Fruit fly (Drosophila melanogaster): ENCODE measurements around the gene CG10336.

CG10336 gene

DNA sequence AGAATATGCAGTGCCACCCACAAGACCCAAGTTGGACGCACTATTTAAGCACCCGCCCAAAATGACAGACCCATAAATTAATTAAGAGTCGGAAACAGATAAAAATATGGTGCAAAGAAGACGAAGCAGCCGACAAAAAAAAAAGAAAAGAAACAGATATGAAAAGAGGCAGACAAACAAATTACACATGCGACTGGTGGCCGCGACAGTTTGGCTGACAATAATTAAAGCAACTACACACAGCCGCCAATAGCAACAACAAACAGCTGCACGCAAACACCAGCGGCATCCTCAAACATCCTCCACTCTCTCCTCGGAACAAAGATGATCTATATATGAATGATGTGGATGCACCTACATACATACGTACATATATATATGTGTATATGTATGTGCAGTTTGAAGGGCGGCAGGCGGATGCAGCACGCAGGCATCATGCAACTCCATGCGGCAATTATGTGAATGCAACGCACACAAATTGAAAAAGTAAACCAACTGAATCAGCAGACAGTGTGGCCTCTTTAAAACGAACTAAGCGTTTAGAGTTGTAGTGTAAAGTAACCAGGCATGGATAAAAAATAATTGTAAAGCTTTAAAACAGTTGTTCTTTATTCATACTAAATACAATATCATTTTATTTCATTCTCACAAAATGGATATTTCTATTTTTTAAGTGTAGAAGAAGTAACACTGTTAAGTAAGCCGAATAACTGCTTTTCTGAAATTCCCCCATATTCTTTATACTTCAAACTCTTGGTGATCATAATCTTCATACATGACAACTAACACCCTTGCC lies 41.3 kb upstream of the CG10336 start (continued):
- TF ChIP-seq ewg (GFP tag; optimal IDR thresholded peaks at IDR 0.05) (peak; percentile 5), CG2120 (GFP tag; optimal IDR thresholded peaks at IDR 0.05) (peak; percentile 19), scrt (GFP tag; optimal IDR thresholded peaks at IDR 0.05) (no peak), CG1529 (GFP tag; optimal IDR thresholded peaks at IDR 0.05) (peak; percentile 27), dpn (GFP tag; optimal IDR thresholded peaks at IDR 0.05) (peak in 1 of 2 experiments; percentile 48), CG2875 (GFP tag; optimal IDR thresholded peaks at IDR 0.05) (peak; percentile 37), CG10979 (tag; optimal IDR thresholded peaks at IDR 0.05) (peak; percentile 52), CG7271 (tag; optimal IDR thresholded peaks at IDR 0.05) (no peak), CG12104 (GFP tag; optimal IDR thresholded peaks at IDR 0.05) (no peak), Nf-YB (GFP tag; optimal IDR thresholded peaks at IDR 0.05) (no peak), CG2129 (GFP tag; IDR thresholded peaks at IDR 0.05; ENCODE audit: partially characterized antibody) (no peak), CG7786 (GFP tag; optimal IDR thresholded peaks at IDR 0.05) (no peak), CG9437 (GFP tag; optimal IDR thresholded peaks at IDR 0.05) (peak; percentile 25), abd-A (tag; optimal IDR thresholded peaks at IDR 0.05) (no peak), HLH54F (GFP tag; optimal IDR thresholded peaks at IDR 0.05) (no peak), lmd (GFP tag; IDR thresholded peaks at IDR 0.05) (0 out of 2 replicates have a peak, but pooled peaks have one; percentile 31), lbe (GFP tag; optimal IDR thresholded peaks at IDR 0.05) (no peak), row (GFP tag; IDR thresholded peaks at IDR 0.05) (peak; percentile 69), CG7556 (GFP tag; optimal IDR thresholded peaks at IDR 0.05) (peak; percentile 32), CG16813 (GFP tag; IDR thresholded peaks at IDR 0.05; ENCODE audit: partially characterized antibody) (no peak), Optix (GFP tag; IDR thresholded peaks at IDR 0.05) (no peak), sqz (GFP tag; optimal IDR thresholded peaks at IDR 0.05) (no peak), grau (tag; optimal IDR thresholded peaks at IDR 0.05) (peak; percentile 93), nerfin-2 (GFP tag; IDR thresholded peaks at IDR 0.05; ENCODE audit: partially characterized antibody) (no peak), gcm2 (GFP tag; optimal IDR thresholded peaks at IDR 0.05) (no peak), Oaz (GFP tag; IDR thresholded peaks at IDR 0.05) (0 out of 2 replicates have a peak, but pooled peaks have one; percentile 19), NC2β (GFP tag; optimal IDR thresholded peaks at IDR 0.05) (no peak), croc (GFP tag; conservative IDR thresholded peaks at IDR 0.05) (no peak), CG31441 (GFP tag; IDR thresholded peaks at IDR 0.05) (no peak), pum (GFP tag; optimal IDR thresholded peaks at IDR 0.05) (no peak), CG3847 (GFP tag; IDR thresholded peaks at IDR 0.05) (0 out of 2 replicates have a peak, but pooled peaks have one; percentile 18), Poxn (GFP tag; IDR thresholded peaks at IDR 0.05) (no peak)

DNA sequence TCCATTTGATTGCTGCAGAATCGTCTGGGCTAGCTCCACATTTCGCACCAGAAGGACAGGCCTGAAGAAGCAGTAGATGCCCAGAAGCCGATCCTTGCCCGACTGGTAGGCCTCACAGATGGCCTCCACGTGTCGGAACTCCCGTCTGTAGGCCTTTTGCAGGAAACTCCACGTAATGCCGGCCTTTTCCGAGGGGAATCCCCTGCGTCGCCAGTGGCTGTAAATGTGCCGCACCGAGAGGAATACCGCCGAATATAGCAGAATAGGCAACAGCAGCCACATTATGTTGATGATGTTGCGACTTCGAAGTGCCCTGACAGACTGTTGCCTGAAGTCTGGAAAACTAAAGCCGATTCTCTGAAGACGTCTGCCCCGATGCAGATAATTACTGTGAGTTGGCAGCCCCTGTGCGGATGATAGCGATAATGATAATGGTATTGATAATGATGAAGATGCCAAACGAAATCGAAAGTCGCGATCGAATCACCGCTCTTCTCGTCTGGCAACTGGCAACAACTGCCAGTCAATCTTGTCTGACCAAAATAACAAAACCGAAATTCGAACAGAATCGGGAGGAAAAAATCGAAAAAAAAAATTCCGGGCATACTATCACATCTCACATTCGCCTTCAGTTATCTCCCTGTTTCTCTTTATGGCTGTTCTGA lies 36.5 kb upstream of the CG10336 start, which contains the start of gene Cyp310a1:
TSS of gene Cyp310a1 (minus strand) at position 348 of the 665 bp plus-strand sequence.
- TF ChIP-seq twi (tag; optimal IDR thresholded peaks at IDR 0.05) (peak; percentile 83), CG6813 (GFP tag; optimal IDR thresholded peaks at IDR 0.05) (no peak), trem (tag; optimal IDR thresholded peaks at IDR 0.05) (peak; percentile 48), CG6765 (GFP tag; optimal IDR thresholded peaks at IDR 0.05) (no peak), emc (GFP tag; optimal IDR thresholded peaks at IDR 0.05) (no peak), Med (GFP tag) (peak; percentile 34), Drgx (GFP tag; IDR thresholded peaks at IDR 0.05) (no peak), Camta (GFP tag; optimal IDR thresholded peaks at IDR 0.05) (no peak)
